Worm (Caenorhabditis elegans) whole organism, mixed stage, embryonic: ENCODE results near the gene K04C2.3.

Experiments
- ceh-39 ChIP-seq: fragments of 150-350 bp; optimal IDR thresholded peaks from 2 replicates; lab custom pipeline; 2014; ENCODE audit warnings: missing biosample characterization, missing genetic modification characterization
- ceh-83 ChIP-seq: fragments of 200-800 bp; sonication (Bioruptor generic); optimal IDR thresholded peaks from 2 replicates; lab custom pipeline; 2018; ENCODE audit warnings: mild to moderate bottlenecking, missing genetic modification characterization, missing compliant biosample characterization
- lin-13 ChIP-seq: fragments of 150-350 bp; optimal IDR thresholded peaks from 2 replicates; lab custom pipeline; 2014; ENCODE audit warnings: missing biosample characterization, missing genetic modification characterization
- mab-5 ChIP-seq: fragments of 150-350 bp; optimal IDR thresholded peaks from 2 replicates; lab custom pipeline; 2014; ENCODE audit warnings: missing biosample characterization, missing genetic modification characterization
- nhr-237 ChIP-seq: fragments of 150-350 bp; optimal IDR thresholded peaks from 2 replicates; lab custom pipeline; 2014; ENCODE audit warnings: missing biosample characterization, missing genetic modification characterization
- tbx-8 ChIP-seq: fragments of 200-800 bp; sonication (Bioruptor generic); optimal IDR thresholded peaks from 2 replicates; lab custom pipeline; 2018; ENCODE audit warnings: mild to moderate bottlenecking, missing genetic modification characterization, moderate library complexity, missing compliant biosample characterization
- unc-120 ChIP-seq: sonication (generic microtip); optimal IDR thresholded peaks from 2 replicates; lab custom pipeline; 2017; ENCODE audit warnings: missing genetic modification characterization, missing compliant biosample characterization; ENCODE audit not compliant: poor library complexity, severe bottlenecking
- zip-8 ChIP-seq: fragments of 150-350 bp; optimal IDR thresholded peaks from 2 replicates; lab custom pipeline; 2014; ENCODE audit warnings: missing biosample characterization, missing genetic modification characterization

DNA sequence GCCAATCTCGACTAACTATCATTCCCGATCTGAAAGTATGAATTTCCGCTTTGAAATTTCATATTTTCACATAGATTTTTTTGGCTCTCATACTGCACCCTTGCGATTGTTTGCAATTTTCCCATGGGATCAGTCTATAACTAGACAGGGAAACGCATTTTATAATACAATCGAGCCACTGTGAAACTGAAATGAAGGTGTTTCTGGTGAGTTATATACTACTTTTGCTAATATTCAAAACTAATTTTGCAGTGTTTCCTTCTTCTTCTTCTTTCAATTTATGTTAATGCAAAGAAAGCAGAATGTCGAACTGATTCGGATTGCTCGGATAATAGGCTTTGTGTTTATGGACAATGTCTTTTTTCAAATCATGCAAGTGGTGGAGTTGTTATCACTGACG, 13.0 kb downstream of the K04C2.3 start:
- TF ChIP-seq nhr-237 (tag; lab: Kevin White, UChicago) (no peak), zip-8 (tag; lab: Kevin White, UChicago) (no peak), lin-13 (tag; lab: Kevin White, UChicago) (no peak), mab-5 (tag; lab: Kevin White, UChicago) (no peak), unc-120 (tag; lab: Kevin White, UChicago) (no peak), tbx-8 (GFP tag; lab: Kevin White, UChicago) (no peak), ceh-39 (tag; lab: Kevin White, UChicago) (no peak), ceh-83 (GFP tag; lab: Kevin White, UChicago) (no peak)
